Worm (Caenorhabditis elegans) whole organism, L1 larva: Measurements from ENCODE around the gene nlp-64.
A peak's percentile ranks its signal among the peaks of the same experiment; 100 is the strongest.

ENCODE experiments used
- alr-1 ChIP-seq: fragments of 200-800 bp; sonication (Bioruptor generic); optimal IDR thresholded peaks from 2 replicates; lab custom pipeline; 2018; ENCODE audit warnings: borderline replicate concordance, mild to moderate bottlenecking, missing genetic modification characterization, missing compliant biosample characterization
- fkh-10 ChIP-seq: sonication (generic microtip); optimal IDR thresholded peaks from 2 replicates; lab custom pipeline; 2017; ENCODE audit warnings: missing biosample characterization, missing genetic modification reagents, missing genetic modification characterization
- lin-15B ChIP-seq: fragments of 150-350 bp; sonication (generic microtip); optimal IDR thresholded peaks from 3 replicates; lab custom pipeline; 2014; ENCODE audit warnings: missing biosample characterization, missing genetic modification characterization
- lin-35 ChIP-seq, 2 experiments: fragments of 150-350 bp; optimal IDR thresholded peaks; 2 replicates each; lab custom pipeline; 2014; ENCODE audit warnings: missing biosample characterization in 2 of 2, missing genetic modification characterization in 2 of 2, missing genetic modification reagents in 2 of 2
- mab-9 ChIP-seq: fragments of 200-800 bp; sonication (Bioruptor generic); IDR thresholded peaks from 2 replicates; pipeline ENCODE4 v1.3.6; 2022; ENCODE audit warnings: missing genetic modification reagents, missing genetic modification characterization, missing compliant biosample characterization
- nhr-11 ChIP-seq: fragments of 150-350 bp; optimal IDR thresholded peaks from 2 replicates; lab custom pipeline; 2014; ENCODE audit warnings: missing biosample characterization, missing genetic modification characterization
- nhr-237 ChIP-seq: fragments of 150-350 bp; optimal IDR thresholded peaks from 2 replicates; lab custom pipeline; 2014; ENCODE audit warnings: missing biosample characterization, missing genetic modification characterization
- xbp-1 ChIP-seq: sonication (generic microtip); optimal IDR thresholded peaks from 2 replicates; lab custom pipeline; 2016; ENCODE audit warnings: missing genetic modification characterization, missing compliant biosample characterization

ce11 chrX:325597-326161, 14.6 kb upstream of the nlp-64 start, which contains the start of gene M02E1.1:
- TF ChIP-seq mab-9, result no peak
- TF ChIP-seq nhr-237 (tag; lab: Kevin White, UChicago), result no peak
- no peak for TF ChIP-seq nhr-11 (tag; lab: Kevin White, UChicago)
- peak in 1 of 2 experiments; percentile 66 for TF ChIP-seq lin-35 (GFP tag; optimal IDR thresholded peaks at IDR 0.05; lab: Kevin White, UChicago)
- no peak for TF ChIP-seq lin-15B (tag; lab: Kevin White, UChicago)
- no peak for TF ChIP-seq fkh-10 (GFP tag; lab: Kevin White, UChicago)
- no peak for TF ChIP-seq alr-1 (tag; lab: Kevin White, UChicago)
- TF ChIP-seq xbp-1 (tag; lab: Kevin White, UChicago), result no peak
